Fruit fly (Drosophila melanogaster) S2 (cell line): ENCODE results near the gene CG7879.

Source experiments
- CG8478 ChIP-seq: fragments of >200 bp; optimal IDR thresholded peaks from 2 replicates; lab custom pipeline; 2018
- CTCF ChIP-seq, 2 experiments: fragments of >200 bp; optimal IDR thresholded peaks; 2 replicates each; lab custom pipeline; 2018

dm6 chr3L:1516631-1517273 is 51.7 kb downstream of the CG7879 start, which contains the start of gene cue:
- TF ChIP-seq CTCF (optimal IDR thresholded peaks at IDR 0.05; lab: Kevin White, UChicago) (no peak), CG8478 (lab: Kevin White, UChicago) (no peak)
